Fruit fly (Drosophila melanogaster): ENCODE measurements around the gene CG44475.

Gene CG44475

dm6 chr2L:15908496-15909276, 25.7 kb upstream of the CG44475 start (continued):
- TF ChIP-seq Asciz (GFP tag; optimal IDR thresholded peaks at IDR 0.05) (peak; percentile 65), CG8924 (tag; optimal IDR thresholded peaks at IDR 0.05) (peak; percentile 74), unc-4 (GFP tag; IDR thresholded peaks at IDR 0.05; ENCODE audit: partially characterized antibody) (0 out of 2 replicates have a peak, but pooled peaks have one; percentile 20), Rfx (GFP tag; IDR thresholded peaks at IDR 0.05) (peak; percentile 53; the same call in 1 of the 2 replicates), Xbp1 (GFP tag; optimal IDR thresholded peaks at IDR 0.05) (peak; percentile 1), esg (GFP tag; conservative IDR thresholded peaks at IDR 0.05) (0 out of 2 replicates have a peak, but pooled peaks have one; percentile 4), HLHmδ (GFP tag; optimal IDR thresholded peaks at IDR 0.05) (no peak), sd (tag; optimal IDR thresholded peaks at IDR 0.05) (peak; percentile 91), Meics (GFP tag; optimal IDR thresholded peaks at IDR 0.05) (peak; percentile 69), CG10267 (tag; optimal IDR thresholded peaks at IDR 0.05) (peak; percentile 53), CoRest (tag; optimal IDR thresholded peaks at IDR 0.05) (peak; percentile 77), ems (GFP tag; optimal IDR thresholded peaks at IDR 0.05) (no peak), CG3407 (GFP tag; optimal IDR thresholded peaks at IDR 0.05) (peak; percentile 21), chinmo (GFP tag; IDR thresholded peaks at IDR 0.05; ENCODE audit: partially characterized antibody) (peak; percentile 98), CG4730 (GFP tag; IDR thresholded peaks at IDR 0.05) (no peak), sna (GFP tag; IDR thresholded peaks at IDR 0.05; ENCODE audit: partially characterized antibody) (0 out of 2 replicates have a peak, but pooled peaks have one; percentile 37), CG30403 (GFP tag; optimal IDR thresholded peaks at IDR 0.05) (peak; percentile 12), ato (GFP tag; IDR thresholded peaks at IDR 0.05; ENCODE audit: partially characterized antibody) (peak; percentile 45; the same call in 1 of the 2 replicates), D (optimal IDR thresholded peaks at IDR 0.05) (no peak), D (GFP tag; optimal IDR thresholded peaks at IDR 0.05) (peak; percentile 37), CG14050 (GFP tag; IDR thresholded peaks at IDR 0.05) (0 out of 3 replicates have a peak, but pooled peaks have one; percentile 19), CG1233 (GFP tag; optimal IDR thresholded peaks at IDR 0.05) (peak; percentile 24), CG11504 (tag; optimal IDR thresholded peaks at IDR 0.05) (peak; percentile 74), CG13296 (GFP tag; optimal IDR thresholded peaks at IDR 0.05) (peak; percentile 69), Hr78 (GFP tag; optimal IDR thresholded peaks at IDR 0.05) (peak in 1 of 2 experiments; percentile 95), sr (GFP tag; IDR thresholded peaks at IDR 0.05) (peak; percentile 2; the same call in 1 of the 3 replicates), CG9932 (GFP tag; IDR thresholded peaks at IDR 0.05) (no peak), CG6765 (GFP tag; optimal IDR thresholded peaks at IDR 0.05) (no peak), trem (tag; optimal IDR thresholded peaks at IDR 0.05) (peak; percentile 25), pros (GFP tag; optimal IDR thresholded peaks at IDR 0.05) (peak; percentile 84), lola (GFP tag; optimal IDR thresholded peaks at IDR 0.05) (peak in 1 of 3 experiments; percentile 43), CG6254 (GFP tag; optimal IDR thresholded peaks at IDR 0.05) (peak; percentile 35), vnd (GFP tag; IDR thresholded peaks at IDR 0.05; ENCODE audit: partially characterized antibody) (no peak), Hmr (GFP tag; optimal IDR thresholded peaks at IDR 0.05) (peak; percentile 40), CG9817 (tag; optimal IDR thresholded peaks at IDR 0.05) (peak; percentile 34), Eip74EF (GFP tag; optimal IDR thresholded peaks at IDR 0.05) (peak in 1 of 2 experiments; percentile 99), shn (GFP tag; optimal IDR thresholded peaks at IDR 0.05) (no peak), CG9437 (GFP tag; optimal IDR thresholded peaks at IDR 0.05) (peak; percentile 79), kah (GFP tag; optimal IDR thresholded peaks at IDR 0.05) (peak; percentile 40), Fer1 (GFP tag; optimal IDR thresholded peaks at IDR 0.05) (peak; percentile 54), CG10147 (GFP tag; optimal IDR thresholded peaks at IDR 0.05) (no peak), CG12391 (tag; optimal IDR thresholded peaks at IDR 0.05) (peak; percentile 67), CG12769 (tag; optimal IDR thresholded peaks at IDR 0.05) (peak; percentile 96), sc (optimal IDR thresholded peaks at IDR 0.05) (no peak), sc (GFP tag; optimal IDR thresholded peaks at IDR 0.05) (peak; percentile 38), CG15696 (tag; optimal IDR thresholded peaks at IDR 0.05) (no peak)

Measured in whole organism, embryonic.